Worm (Caenorhabditis elegans) whole organism, midembryonic: Measurements from ENCODE around the gene T05A7.11.

Source experiments
- cog-1 ChIP-seq: sonication (generic microtip); optimal IDR thresholded peaks from 2 replicates; lab custom pipeline; 2016; ENCODE audit warnings: missing genetic modification characterization, missing compliant biosample characterization
- flt-1 ChIP-seq: fragments of 200-800 bp; sonication (Bioruptor generic); IDR thresholded peaks from 2 replicates; pipeline ENCODE4 v1.3.6; 2022; ENCODE audit warnings: missing genetic modification characterization, missing compliant biosample characterization
- med-1 ChIP-seq: sonication (generic microtip); optimal IDR thresholded peaks from 2 replicates; lab custom pipeline; 2017; ENCODE audit warnings: missing genetic modification characterization, mild to moderate bottlenecking, missing compliant biosample characterization, antibody characterized with exemption, missing genetic modification reagents; ENCODE audit not compliant: insufficient read depth
- tab-1 ChIP-seq: fragments of 200-800 bp; sonication (Bioruptor generic); IDR thresholded peaks from 2 replicates; pipeline ENCODE4 v1.3.6; 2022; ENCODE audit warnings: missing genetic modification characterization, missing compliant biosample characterization
- ztf-23 ChIP-seq: fragments of 200-800 bp; sonication (Bioruptor generic); IDR thresholded peaks from 2 replicates; pipeline ENCODE4 v1.3.6; 2022; ENCODE audit warnings: missing genetic modification reagents, missing genetic modification characterization, missing compliant biosample characterization

DNA sequence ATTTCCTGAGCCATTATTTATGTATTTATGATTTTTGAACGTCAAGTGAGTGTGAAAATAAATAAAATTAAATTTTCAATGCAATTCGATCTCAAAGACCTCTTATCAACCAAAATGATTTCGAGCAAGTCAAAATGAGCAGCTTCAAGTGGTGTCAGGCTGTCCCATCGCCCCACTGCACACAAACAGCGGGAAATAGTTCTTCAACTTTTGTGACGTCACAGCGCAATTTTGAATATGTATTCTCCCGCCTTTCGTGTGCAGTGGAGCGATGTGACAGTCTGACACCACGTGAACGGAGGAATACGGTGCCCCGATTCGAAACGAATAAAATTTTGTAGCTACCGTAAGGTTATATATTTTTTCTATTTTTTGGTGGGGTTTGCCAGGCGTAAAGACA, 8.4 kb upstream of the T05A7.11 start:
- no peak for TF ChIP-seq flt-1
- no peak for TF ChIP-seq tab-1 (GFP tag; lab: Robert Waterston, UW)
- no peak for TF ChIP-seq med-1 (GFP tag; lab: Kevin White, UChicago)
- TF ChIP-seq cog-1 (tag; lab: Kevin White, UChicago), result no peak
- TF ChIP-seq ztf-23, result no peak
